Worm (Caenorhabditis elegans): ENCODE results near the gene Y73B6BL.289.

The Y73B6BL.289 gene

DNA sequence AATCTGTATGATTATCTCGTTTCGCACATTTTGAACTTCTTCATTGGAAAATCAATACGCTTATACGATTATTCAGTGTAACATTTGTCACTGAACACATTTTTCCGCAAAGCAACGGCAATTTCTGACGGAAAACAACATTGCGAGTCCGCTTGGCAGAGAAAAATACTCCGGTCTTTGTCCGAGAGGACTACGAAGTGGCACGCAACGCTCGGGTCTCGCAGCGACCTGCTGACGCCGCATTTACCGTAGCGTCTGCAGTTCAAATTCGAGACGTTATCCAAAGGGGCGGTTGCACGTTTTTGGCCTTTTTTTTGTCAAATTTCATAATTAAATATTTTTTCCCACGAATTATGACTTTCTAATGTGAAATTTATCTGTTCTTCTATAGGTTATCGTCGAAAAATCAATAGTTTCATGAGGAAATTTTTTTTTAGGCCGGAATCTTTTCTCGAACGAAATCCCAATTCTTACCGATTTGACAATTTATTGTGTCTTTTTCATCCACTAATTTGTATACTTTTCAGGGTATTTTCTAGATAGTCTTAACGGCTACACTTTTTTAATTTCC lies 23.6 kb upstream of the Y73B6BL.289 start, which contains the start of gene sqd-1 (continued):
- TF ChIP-seq pha-4 (tag; optimal IDR thresholded peaks at IDR 0.05): peak; percentile 47
- peak; percentile 43 for TF ChIP-seq efl-1 (GFP tag; optimal IDR thresholded peaks at IDR 0.05)
- TF ChIP-seq F33H1.4 (GFP tag; IDR thresholded peaks at IDR 0.05): peak; percentile 100
- TF ChIP-seq attf-6 (GFP tag; IDR thresholded peaks at IDR 0.05): peak; percentile 79; the same call in 1 of the 2 replicates
- peak; percentile 82 for TF ChIP-seq hmg-1.2 (GFP tag; IDR thresholded peaks at IDR 0.05)
- no peak for TF ChIP-seq nfya-2 (GFP tag; IDR thresholded peaks at IDR 0.05)
- TF ChIP-seq nhr-179 (tag; optimal IDR thresholded peaks at IDR 0.05): no peak
- peak; percentile 90 for TF ChIP-seq C06A6.2 (GFP tag; conservative IDR thresholded peaks at IDR 0.05)
- TF ChIP-seq sptf-2 (GFP tag; optimal IDR thresholded peaks at IDR 0.05): no peak
- TF ChIP-seq chd-7 (tag; optimal IDR thresholded peaks at IDR 0.05): peak; percentile 90
- no peak for TF ChIP-seq F55B11.4 (tag; optimal IDR thresholded peaks at IDR 0.05; ENCODE audit: borderline replicate concordance, insufficient read depth)
- peak; percentile 82 for TF ChIP-seq ZK185.1 (tag; optimal IDR thresholded peaks at IDR 0.05; ENCODE audit: poor library complexity, severe bottlenecking)
- peak; percentile 64 for TF ChIP-seq snpc-1.3 (tag; optimal IDR thresholded peaks at IDR 0.05; ENCODE audit: insufficient read depth)
- TF ChIP-seq hlh-12 (tag; optimal IDR thresholded peaks at IDR 0.05): no peak
- TF ChIP-seq athp-1 (tag; optimal IDR thresholded peaks at IDR 0.05): peak; percentile 87
- TF ChIP-seq B0035.1 (tag; optimal IDR thresholded peaks at IDR 0.05): peak; percentile 30

DNA sequence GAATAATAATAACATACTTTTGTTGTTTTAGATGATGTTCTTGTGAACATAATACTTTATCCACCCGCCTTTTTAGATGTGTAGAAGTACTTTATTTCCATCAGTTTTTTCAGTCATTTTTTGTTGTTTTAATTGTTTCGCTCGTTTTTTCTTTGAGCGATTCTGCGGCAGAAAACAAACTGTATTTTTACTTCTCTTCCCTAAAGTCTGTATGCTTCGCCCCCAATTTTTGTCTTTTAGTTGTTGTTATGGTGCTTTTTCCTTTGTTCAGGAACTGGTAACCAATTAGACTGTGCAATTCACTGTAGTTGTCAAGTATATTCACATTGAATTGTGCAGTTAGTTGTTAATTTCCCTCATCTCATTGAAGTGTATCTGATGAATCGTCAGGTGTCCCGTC lies 21.5 kb upstream of the Y73B6BL.289 start:
- TF ChIP-seq sea-2 (GFP tag; IDR thresholded peaks at IDR 0.05) (no peak), nhr-90 (tag; optimal IDR thresholded peaks at IDR 0.05) (no peak), ceh-100 (GFP tag; IDR thresholded peaks at IDR 0.05) (no peak), chd-7 (tag; optimal IDR thresholded peaks at IDR 0.05) (peak; percentile 46), ama-1 (optimal IDR thresholded peaks at IDR 0.05) (no peak), ama-1 (GFP tag; optimal IDR thresholded peaks at IDR 0.05) (no peak), zim-3 (tag; optimal IDR thresholded peaks at IDR 0.05) (no peak), nhr-120 (GFP tag; IDR thresholded peaks at IDR 0.05) (no peak), atf-7 (tag; optimal IDR thresholded peaks at IDR 0.05) (peak; percentile 44), dox-1 (GFP tag; IDR thresholded peaks at IDR 0.05) (no peak), Y67H2A.10 (GFP tag; conservative IDR thresholded peaks at IDR 0.05) (no peak), F55B11.4 (tag; optimal IDR thresholded peaks at IDR 0.05; ENCODE audit: borderline replicate concordance, insufficient read depth) (no peak), Y56A3A.18 (GFP tag; IDR thresholded peaks at IDR 0.05) (0 out of 2 replicates have a peak, but pooled peaks have one; percentile 71), nfya-1 (tag; optimal IDR thresholded peaks at IDR 0.05; ENCODE audit: borderline replicate concordance, insufficient read depth) (no peak), pbrm-1 (GFP tag; IDR thresholded peaks at IDR 0.05) (no peak), mxl-1 (tag; optimal IDR thresholded peaks at IDR 0.05) (peak; percentile 40), C06A6.2 (GFP tag; conservative IDR thresholded peaks at IDR 0.05) (no peak), mes-4 (tag; optimal IDR thresholded peaks at IDR 0.05) (no peak), F52B5.7 (tag; optimal IDR thresholded peaks at IDR 0.05) (no peak), die-1 (tag; optimal IDR thresholded peaks at IDR 0.05) (no peak), snpc-1.1 (tag; optimal IDR thresholded peaks at IDR 0.05; ENCODE audit: insufficient read depth) (no peak), cebp-2 (GFP tag; IDR thresholded peaks at IDR 0.05) (0 out of 2 replicates have a peak, but pooled peaks have one; percentile 39), nfya-2 (GFP tag; IDR thresholded peaks at IDR 0.05) (no peak), ceh-91 (GFP tag; IDR thresholded peaks at IDR 0.05) (no peak), snpc-3.4 (tag; optimal IDR thresholded peaks at IDR 0.05) (no peak), lsl-1 (GFP tag; optimal IDR thresholded peaks at IDR 0.05) (peak; percentile 17), bed-1 (GFP tag; IDR thresholded peaks at IDR 0.05) (no peak), T26A5.8 (tag; optimal IDR thresholded peaks at IDR 0.05) (peak; percentile 61), F37B4.10 (GFP tag; IDR thresholded peaks at IDR 0.05) (no peak), hmg-1.2 (GFP tag; IDR thresholded peaks at IDR 0.05) (no peak), tbp1 (GFP tag; optimal IDR thresholded peaks at IDR 0.05) (peak; percentile 29), D2030.7 (GFP tag; IDR thresholded peaks at IDR 0.05) (no peak; the same call in 1 of the 2 replicates), dpff-1 (tag; optimal IDR thresholded peaks at IDR 0.05) (no peak), ceh-40 (GFP tag; IDR thresholded peaks at IDR 0.05) (peak; percentile 30; the same call in 1 of the 2 replicates), hrde-1 (tag; optimal IDR thresholded peaks at IDR 0.05; ENCODE audit: borderline replicate concordance) (no peak), B0261.1 (tag; optimal IDR thresholded peaks at IDR 0.05) (no peak)
